Worm (Caenorhabditis elegans): ENCODE results near the gene lec-10.
A peak's percentile ranks its signal among the peaks of the same experiment; 100 is the strongest.

Gene lec-10

ce11 chrV:6464765-6465164, 24.2 kb downstream of the lec-10 start, which contains the start of gene unc-83:
unc-83 (plus strand) TSS chrV:6465065.
- TF ChIP-seq daf-8 (GFP tag; IDR thresholded peaks at IDR 0.05) (no peak), unc-62 (GFP tag; optimal IDR thresholded peaks at IDR 0.05 in 1 of 2) (peak in 1 of 2 experiments; percentile 45), unc-62 (tag; optimal IDR thresholded peaks at IDR 0.05) (no peak)

ce11 chrV:6464238-6464637, 24.7 kb downstream of the lec-10 start:
- TF ChIP-seq dmd-9 (GFP tag; IDR thresholded peaks at IDR 0.05) (no peak), set-16 (GFP tag; IDR thresholded peaks at IDR 0.05) (no peak), ceh-28 (tag; optimal IDR thresholded peaks at IDR 0.05) (no peak), Y105C5A.15 (GFP tag; IDR thresholded peaks at IDR 0.05) (no peak), Y75B8A.6 (GFP tag; IDR thresholded peaks at IDR 0.05) (no peak), F44E2.7 (GFP tag; IDR thresholded peaks at IDR 0.05) (no peak), Y48G9A.11 (GFP tag; IDR thresholded peaks at IDR 0.05) (no peak), sdz-12 (GFP tag; optimal IDR thresholded peaks at IDR 0.05) (no peak), mdl-1 (tag; optimal IDR thresholded peaks at IDR 0.05) (no peak), mdt-29 (GFP tag; IDR thresholded peaks at IDR 0.05) (no peak), lim-7 (GFP tag; IDR thresholded peaks at IDR 0.05) (no peak), egl-43 (GFP tag; IDR thresholded peaks at IDR 0.05) (no peak), dpl-1 (GFP tag; optimal IDR thresholded peaks at IDR 0.05) (no peak), gei-8 (GFP tag; optimal IDR thresholded peaks at IDR 0.05) (no peak), aha-1 (tag) (no peak), mep-1 (tag; optimal IDR thresholded peaks at IDR 0.05) (no peak)

- TF ChIP-seq lin-1 (GFP tag; IDR thresholded peaks at IDR 0.05) (no peak), dmd-9 (GFP tag; IDR thresholded peaks at IDR 0.05) (no peak), hlh-11 (tag; optimal IDR thresholded peaks at IDR 0.05) (peak; percentile 51), lir-3 (tag; optimal IDR thresholded peaks at IDR 0.05) (no peak), skn-1 (tag; optimal IDR thresholded peaks at IDR 0.05) (no peak), zfp-2 (tag; optimal IDR thresholded peaks at IDR 0.05) (no peak), F44E2.7 (GFP tag; IDR thresholded peaks at IDR 0.05) (no peak), ceh-20 (GFP tag; IDR thresholded peaks at IDR 0.05) (no peak), ceh-62 (tag; optimal IDR thresholded peaks at IDR 0.05) (no peak), ZK337.2 (GFP tag; IDR thresholded peaks at IDR 0.05) (no peak), sdz-12 (GFP tag; optimal IDR thresholded peaks at IDR 0.05) (no peak), lin-38 (GFP tag; IDR thresholded peaks at IDR 0.05) (no peak), jun-1 (tag; optimal IDR thresholded peaks at IDR 0.05) (no peak), T20F7.1 (GFP tag; optimal IDR thresholded peaks at IDR 0.05) (no peak), lin-29 (GFP tag; IDR thresholded peaks at IDR 0.05) (no peak), nhr-28 (tag; optimal IDR thresholded peaks at IDR 0.05) (peak; percentile 76), cey-2 (tag; optimal IDR thresholded peaks at IDR 0.05; ENCODE audit: borderline replicate concordance, insufficient read depth) (no peak), ZK546.5 (tag; optimal IDR thresholded peaks at IDR 0.05) (no peak), T26A8.4 (GFP tag; IDR thresholded peaks at IDR 0.05) (no peak), daf-12 (tag; optimal IDR thresholded peaks at IDR 0.05) (no peak), F37D6.2 (tag; optimal IDR thresholded peaks at IDR 0.05) (no peak), ztf-7 (tag; optimal IDR thresholded peaks at IDR 0.05) (no peak), dve-1 (tag; optimal IDR thresholded peaks at IDR 0.05; ENCODE audit: insufficient read depth) (peak; percentile 27), nhr-25 (tag; optimal IDR thresholded peaks at IDR 0.05; ENCODE audit: borderline replicate concordance, insufficient read depth) (no peak), hif-1 (tag; optimal IDR thresholded peaks at IDR 0.05) (no peak), ceh-82 (tag; optimal IDR thresholded peaks at IDR 0.05) (no peak), mes-2 (tag; optimal IDR thresholded peaks at IDR 0.05; ENCODE audit: poor library complexity, severe bottlenecking) (no peak), nhr-102 (tag; optimal IDR thresholded peaks at IDR 0.05) (no peak), F49E8.2 (tag; optimal IDR thresholded peaks at IDR 0.05; ENCODE audit: borderline replicate concordance) (no peak), ces-1 (GFP tag; optimal IDR thresholded peaks at IDR 0.05) (no peak), arid-1 (GFP tag; conservative IDR thresholded peaks at IDR 0.05) (no peak), nhr-11 (tag; optimal IDR thresholded peaks at IDR 0.05) (no peak), dmd-6 (GFP tag; IDR thresholded peaks at IDR 0.05) (peak; percentile 32; the same call in 1 of the 2 replicates), mdl-1 (tag; optimal IDR thresholded peaks at IDR 0.05) (no peak)
Measured at ce11 chrV:6462606-6463005, 26.3 kb downstream of the lec-10 start.

Measured in whole organism, L4 larva.